Worm (Caenorhabditis elegans) whole organism, L1 larva: ENCODE data around the gene gfi-3.

Experiments used
- ama-1 ChIP-seq: fragments of 150-350 bp; optimal IDR thresholded peaks from 2 replicates; lab custom pipeline; 2014
- ceh-63 ChIP-seq: fragments of 200-800 bp; sonication (Bioruptor generic); optimal IDR thresholded peaks from 2 replicates; lab custom pipeline; 2018; ENCODE audit warnings: mild to moderate bottlenecking, missing genetic modification characterization, missing compliant biosample characterization
- lin-35 ChIP-seq, 2 experiments: fragments of 150-350 bp; optimal IDR thresholded peaks; 2 replicates each; lab custom pipeline; 2014; ENCODE audit warnings: missing biosample characterization in 2 of 2, missing genetic modification characterization in 2 of 2, missing genetic modification reagents in 2 of 2
- nhr-76 ChIP-seq: sonication (generic microtip); optimal IDR thresholded peaks from 2 replicates; lab custom pipeline; 2017; ENCODE audit warnings: missing biosample characterization, missing genetic modification characterization
- nhr-90 ChIP-seq: sonication (generic microtip); optimal IDR thresholded peaks from 2 replicates; lab custom pipeline; 2016; ENCODE audit warnings: mild to moderate bottlenecking, missing genetic modification characterization, missing compliant biosample characterization; ENCODE audit not compliant: poor library complexity
- pag-3 ChIP-seq: sonication (generic microtip); optimal IDR thresholded peaks from 2 replicates; lab custom pipeline; 2017; ENCODE audit warnings: missing genetic modification characterization, mild to moderate bottlenecking, missing compliant biosample characterization, antibody characterized with exemption, borderline replicate concordance; ENCODE audit not compliant: insufficient read depth
- snpc-4 ChIP-seq: fragments of 150-350 bp; optimal IDR thresholded peaks from 2 replicates; lab custom pipeline; 2014; ENCODE audit warnings: missing biosample characterization, missing genetic modification characterization
- unc-130 ChIP-seq: fragments of 150-350 bp; optimal IDR thresholded peaks from 2 replicates; lab custom pipeline; 2017; ENCODE audit warnings: missing biosample characterization, missing genetic modification characterization, inconsistent platforms
- zip-4 ChIP-seq: fragments of 200-800 bp; sonication (Bioruptor generic); optimal IDR thresholded peaks from 2 replicates; lab custom pipeline; 2018; ENCODE audit warnings: mild to moderate bottlenecking, missing genetic modification characterization, moderate library complexity, missing compliant biosample characterization

ce11 chrX:14505578-14506353 is 25.4 kb downstream of the gfi-3 start:
- TF ChIP-seq zip-4 (GFP tag; lab: Kevin White, UChicago): no peak
- TF ChIP-seq lin-35 (GFP tag; optimal IDR thresholded peaks at IDR 0.05; lab: Kevin White, UChicago): peak; percentile 1 to 61
- TF ChIP-seq ama-1 (lab: Kevin White, UChicago): no peak
- no peak for TF ChIP-seq ceh-63 (GFP tag; lab: Kevin White, UChicago)
- TF ChIP-seq nhr-76 (tag; lab: Kevin White, UChicago): no peak
- peak; percentile 15 for TF ChIP-seq pag-3 (tag; lab: Kevin White, UChicago)
- no peak for TF ChIP-seq snpc-4 (tag; lab: Kevin White, UChicago)
- peak; percentile 52 for TF ChIP-seq nhr-90 (tag; lab: Kevin White, UChicago)
- no peak for TF ChIP-seq unc-130 (tag; lab: Kevin White, UChicago)
